Worm (Caenorhabditis elegans) whole organism, young adult: ENCODE results near the gene ppgn-1.

Experiments
- B0035.1 ChIP-seq: sonication (generic microtip); optimal IDR thresholded peaks from 2 replicates; lab custom pipeline; 2016; ENCODE audit warnings: missing genetic modification characterization, mild to moderate bottlenecking, missing compliant biosample characterization, missing genotype, missing genetic modification reagents
- F52B5.7 ChIP-seq: sonication (generic microtip); optimal IDR thresholded peaks from 2 replicates; lab custom pipeline; 2016; ENCODE audit warnings: mild to moderate bottlenecking, missing genetic modification characterization, missing compliant biosample characterization
- dpff-1 ChIP-seq: sonication (generic microtip); optimal IDR thresholded peaks from 2 replicates; lab custom pipeline; 2017; ENCODE audit warnings: mild to moderate bottlenecking, missing genetic modification characterization, missing compliant biosample characterization
- dpl-1 ChIP-seq: fragments of 150-350 bp; optimal IDR thresholded peaks from 2 replicates; lab custom pipeline; 2014; ENCODE audit warnings: missing biosample characterization, missing genetic modification reagents, missing genetic modification characterization
- gei-17 ChIP-seq: fragments of 200-800 bp; sonication (Bioruptor generic); optimal IDR thresholded peaks from 2 replicates; lab custom pipeline; 2018; ENCODE audit warnings: mild to moderate bottlenecking, missing genetic modification characterization, missing compliant biosample characterization
- let-607 ChIP-seq, 2 experiments: fragments of 200-800 bp in 1 of 2; sonication (Bioruptor generic) in 1 of 2; sonication (generic microtip) in 1 of 2; optimal IDR thresholded peaks; 2 replicates each; lab custom pipeline; 2016 to 2018; ENCODE audit warnings: mild to moderate bottlenecking in 2 of 2, missing compliant biosample characterization in 2 of 2, missing genetic modification characterization in 2 of 2, moderate library complexity in 2 of 2, missing genotype in 1 of 2
- lin-40 ChIP-seq: sonication (generic microtip); optimal IDR thresholded peaks from 2 replicates; lab custom pipeline; 2016; ENCODE audit warnings: missing genetic modification characterization, mild to moderate bottlenecking, missing compliant biosample characterization, missing genotype, missing genetic modification reagents
- tbx-9 ChIP-seq: sonication (generic microtip); optimal IDR thresholded peaks from 2 replicates; lab custom pipeline; 2016; ENCODE audit warnings: borderline replicate concordance, missing genetic modification characterization, inconsistent platforms, missing compliant biosample characterization
- unc-62 ChIP-seq: fragments of 150-350 bp; optimal IDR thresholded peaks from 2 replicates; lab custom pipeline; 2014; ENCODE audit warnings: missing biosample characterization, missing genetic modification reagents, missing genetic modification characterization

ce11 chrIV:2390251-2390672 is 41.5 kb upstream of the ppgn-1 start:
- TF ChIP-seq tbx-9 (tag; lab: Kevin White, UChicago): no peak
- peak; percentile 29 for TF ChIP-seq lin-40 (tag; lab: Kevin White, UChicago)
- peak; percentile 52 for TF ChIP-seq dpff-1 (tag; lab: Kevin White, UChicago)
- TF ChIP-seq let-607 (tag; optimal IDR thresholded peaks at IDR 0.05; lab: Kevin White, UChicago): peak; percentile 64 to 89
- TF ChIP-seq F52B5.7: peak; percentile 75
- no peak for TF ChIP-seq unc-62 (GFP tag; lab: Kevin White, UChicago)
- TF ChIP-seq dpl-1 (GFP tag; lab: Kevin White, UChicago): no peak
- TF ChIP-seq B0035.1 (tag; lab: Kevin White, UChicago): peak; percentile 45
- TF ChIP-seq gei-17: no peak
